Worm (Caenorhabditis elegans) whole organism, dauer: ENCODE results near the gene sec-22.

ENCODE experiments used
- unc-62 ChIP-seq: sonication (generic microtip); optimal IDR thresholded peaks from 2 replicates; lab custom pipeline; 2017; ENCODE audit warnings: missing biosample characterization, missing genetic modification reagents, missing genetic modification characterization

Gene sec-22

ce11 chrX:1026722-1027121, 8.6 kb upstream of the sec-22 start:
- TF ChIP-seq unc-62 (GFP tag; lab: Kevin White, UChicago): no peak

ce11 chrX:1027370-1027769, 8.0 kb upstream of the sec-22 start:
- no peak for TF ChIP-seq unc-62 (GFP tag; lab: Kevin White, UChicago)

- TF ChIP-seq unc-62 (GFP tag; lab: Kevin White, UChicago): no peak
Measured at ce11 chrX:1030867-1031266, 4.5 kb upstream of the sec-22 start.

ce11 chrX:1038347-1038746, 3.0 kb downstream of the sec-22 start, which contains the start of gene F55A4.7:
Gene F55A4.7, minus strand, starts transcription at chrX:1038447.
- TF ChIP-seq unc-62 (GFP tag; lab: Kevin White, UChicago): no peak

- no peak for TF ChIP-seq unc-62 (GFP tag; lab: Kevin White, UChicago)
Measured at ce11 chrX:1044327-1044726, 9.0 kb downstream of the sec-22 start.

ce11 chrX:1046156-1046831, 10.9 kb downstream of the sec-22 start, which contains the start of gene vpat-1:
Gene vpat-1, minus strand, starts transcription at chrX:1046206.
- no peak for TF ChIP-seq unc-62 (GFP tag; lab: Kevin White, UChicago)

- no peak for TF ChIP-seq unc-62 (GFP tag; lab: Kevin White, UChicago)
Measured at ce11 chrX:1051041-1051440, 15.7 kb downstream of the sec-22 start.

ce11 chrX:1052960-1053359, 17.6 kb downstream of the sec-22 start:
- TF ChIP-seq unc-62 (GFP tag; lab: Kevin White, UChicago): no peak

ce11 chrX:1053929-1054328, 18.6 kb downstream of the sec-22 start, which contains the start of gene ncs-3:
Gene ncs-3, plus strand, starts transcription at chrX:1054081.
- TF ChIP-seq unc-62 (GFP tag; lab: Kevin White, UChicago): no peak

- no peak for TF ChIP-seq unc-62 (GFP tag; lab: Kevin White, UChicago)
Measured at ce11 chrX:1057821-1058377, 22.6 kb downstream of the sec-22 start.

ce11 chrX:1060705-1061104, 25.4 kb downstream of the sec-22 start:
- TF ChIP-seq unc-62 (GFP tag; lab: Kevin White, UChicago): no peak

ce11 chrX:1062403-1063073, 27.2 kb downstream of the sec-22 start, which contains the start of gene unc-1:
Gene unc-1, minus strand, starts transcription at chrX:1062453.
- TF ChIP-seq unc-62 (GFP tag; lab: Kevin White, UChicago): no peak

ce11 chrX:1064064-1064463, 28.7 kb downstream of the sec-22 start:
- TF ChIP-seq unc-62 (GFP tag; lab: Kevin White, UChicago): no peak

- TF ChIP-seq unc-62 (GFP tag; lab: Kevin White, UChicago): no peak
Measured at ce11 chrX:1068986-1069385, 33.6 kb downstream of the sec-22 start, which contains the start of gene mksr-1. Gene mksr-1, minus strand, starts transcription at chrX:1069129.

- TF ChIP-seq unc-62 (GFP tag; lab: Kevin White, UChicago): no peak
Measured at ce11 chrX:1072152-1072551, 36.8 kb downstream of the sec-22 start, which contains the start of gene lim-6. Gene lim-6, plus strand, starts transcription at chrX:1072452.

ce11 chrX:1080549-1080948, 45.2 kb downstream of the sec-22 start, which contains the start of gene pfn-3:
Gene pfn-3, minus strand, starts transcription at chrX:1080649.
- TF ChIP-seq unc-62 (GFP tag; lab: Kevin White, UChicago): no peak
